Fruit fly (Drosophila melanogaster) whole organism, embryonic: ENCODE measurements around the gene CG10365.

Experiments used
- Adf1 ChIP-seq: fragments of 200-800 bp; sonication (Bioruptor generic); IDR thresholded peaks from 2 replicates; pipeline ENCODE4 v1.3.6; 2022; ENCODE audit warnings: missing biosample characterization, missing genetic modification characterization
- Aef1 ChIP-seq: fragments of 200-800 bp; sonication (Bioruptor generic); IDR thresholded peaks from 3 replicates; pipeline ENCODE4 v1.3.6; 2022; ENCODE audit warnings: missing biosample characterization, missing genetic modification characterization
- Atf-2 ChIP-seq: fragments of 200-800 bp; sonication (Bioruptor generic); optimal IDR thresholded peaks from 2 replicates; lab custom pipeline; 2016; ENCODE audit warnings: missing biosample characterization, missing genetic modification characterization
- CG10147 ChIP-seq: fragments of 200-800 bp; sonication (Bioruptor generic); optimal IDR thresholded peaks from 2 replicates; lab custom pipeline; 2019; ENCODE audit warnings: missing biosample characterization, mild to moderate bottlenecking, missing genetic modification characterization, moderate library complexity
- CG10462 ChIP-seq: fragments of 200-800 bp; sonication (Bioruptor generic); optimal IDR thresholded peaks from 2 replicates; lab custom pipeline; 2016; ENCODE audit warnings: missing biosample characterization, missing genetic modification characterization
- CG10565 ChIP-seq: fragments of 200-800 bp; sonication (Bioruptor generic); optimal IDR thresholded peaks from 3 replicates; lab custom pipeline; 2016; ENCODE audit warnings: missing biosample characterization, mild to moderate bottlenecking, missing genetic modification characterization
- CG11504 ChIP-seq: fragments of 200-800 bp; sonication (Bioruptor generic); optimal IDR thresholded peaks from 3 replicates; lab custom pipeline; 2019; ENCODE audit warnings: missing biosample characterization, mild to moderate bottlenecking, missing genetic modification characterization, moderate library complexity
- CG12071 ChIP-seq: fragments of 200-800 bp; sonication (Bioruptor generic); optimal IDR thresholded peaks from 3 replicates; lab custom pipeline; 2018; ENCODE audit warnings: missing biosample characterization, mild to moderate bottlenecking, missing genetic modification characterization
- CG12769 ChIP-seq: fragments of 200-800 bp; sonication (Bioruptor generic); optimal IDR thresholded peaks from 2 replicates; lab custom pipeline; 2019; ENCODE audit warnings: missing biosample characterization, mild to moderate bottlenecking, missing genetic modification characterization, moderate library complexity
- CG13624 ChIP-seq: fragments of 200-800 bp; sonication (Bioruptor generic); optimal IDR thresholded peaks from 2 replicates; lab custom pipeline; 2016; ENCODE audit warnings: missing biosample characterization, missing genetic modification characterization
- CG13775 ChIP-seq: fragments of 200-800 bp; sonication (Bioruptor generic); optimal IDR thresholded peaks from 3 replicates; lab custom pipeline; 2017; ENCODE audit warnings: missing biosample characterization, mild to moderate bottlenecking, missing genetic modification characterization
- CG14667 ChIP-seq: fragments of 200-800 bp; sonication (Bioruptor generic); IDR thresholded peaks from 2 replicates; pipeline ENCODE4 v1.3.6; 2022; ENCODE audit warnings: missing biosample characterization, missing genetic modification characterization
- CG14965 ChIP-seq: fragments of 200-800 bp; sonication (Bioruptor generic); optimal IDR thresholded peaks from 2 replicates; lab custom pipeline; 2016; ENCODE audit warnings: missing biosample characterization, missing genetic modification characterization, borderline replicate concordance
- CG15514 ChIP-seq: fragments of 200-800 bp; sonication (Bioruptor generic); optimal IDR thresholded peaks from 3 replicates; lab custom pipeline; 2017; ENCODE audit warnings: missing biosample characterization, missing genetic modification characterization, mild to moderate bottlenecking, moderate library complexity, missing genetic modification reagents
- CG15696 ChIP-seq: fragments of 200-800 bp; sonication (Bioruptor generic); optimal IDR thresholded peaks from 2 replicates; lab custom pipeline; 2019; ENCODE audit warnings: missing biosample characterization, mild to moderate bottlenecking, missing genetic modification characterization, moderate library complexity
- CG17359 ChIP-seq: fragments of 200-800 bp; sonication (Bioruptor generic); optimal IDR thresholded peaks from 3 replicates; lab custom pipeline; 2018; ENCODE audit warnings: missing biosample characterization, mild to moderate bottlenecking, missing genetic modification characterization, moderate library complexity
- CG2129 ChIP-seq: fragments of 200-800 bp; sonication (Bioruptor generic); IDR thresholded peaks from 2 replicates; pipeline ENCODE4 v1.3.6; 2022; ENCODE audit warnings: missing biosample characterization, missing genetic modification characterization; ENCODE audit not compliant: partially characterized antibody
- CG2712 ChIP-seq: fragments of 200-800 bp; optimal IDR thresholded peaks from 3 replicates; lab custom pipeline; 2019; ENCODE audit warnings: missing biosample characterization, mild to moderate bottlenecking, missing genetic modification characterization, moderate library complexity
- CG3847 ChIP-seq: fragments of 200-800 bp; sonication (Bioruptor generic); IDR thresholded peaks from 2 replicates; pipeline ENCODE4 v1.3.6; 2022; ENCODE audit warnings: missing biosample characterization, missing genetic modification characterization
- CG4360 ChIP-seq: fragments of 200-800 bp; sonication (Bioruptor generic); IDR thresholded peaks from 2 replicates; pipeline ENCODE4 v1.3.6; 2022; ENCODE audit warnings: missing biosample characterization, missing genetic modification characterization
- CG43689 ChIP-seq: fragments of 200-800 bp; sonication (Bioruptor generic); IDR thresholded peaks from 2 replicates; pipeline ENCODE4 v1.3.6; 2022; ENCODE audit warnings: missing biosample characterization, missing genetic modification characterization
- CG4730 ChIP-seq: fragments of 200-800 bp; sonication (Bioruptor generic); IDR thresholded peaks from 2 replicates; pipeline ENCODE4 v1.3.6; 2022; ENCODE audit warnings: missing biosample characterization, missing genetic modification characterization
- CG5180 ChIP-seq: fragments of 200-800 bp; sonication (Bioruptor generic); optimal IDR thresholded peaks from 3 replicates; lab custom pipeline; 2017; ENCODE audit warnings: missing biosample characterization, missing genetic modification characterization, mild to moderate bottlenecking, moderate library complexity, missing genetic modification reagents
- CG6683 ChIP-seq: fragments of 200-800 bp; sonication (Bioruptor generic); optimal IDR thresholded peaks from 2 replicates; lab custom pipeline; 2017; ENCODE audit warnings: missing biosample characterization, mild to moderate bottlenecking, missing genetic modification characterization, missing genetic modification reagents
- CG8388 ChIP-seq: fragments of 200-800 bp; sonication (Bioruptor generic); optimal IDR thresholded peaks from 2 replicates; lab custom pipeline; 2019; ENCODE audit warnings: missing biosample characterization, mild to moderate bottlenecking, missing genetic modification characterization, moderate library complexity
- CG8478 ChIP-seq: fragments of >200 bp; optimal IDR thresholded peaks from 2 replicates; lab custom pipeline; 2018
- CG9876 ChIP-seq: fragments of 200-800 bp; sonication (Bioruptor generic); optimal IDR thresholded peaks from 2 replicates; lab custom pipeline; 2016; ENCODE audit warnings: missing biosample characterization, missing genetic modification characterization
- CkIIα-i1 ChIP-seq: fragments of 200-800 bp; sonication (Bioruptor generic); IDR thresholded peaks from 2 replicates; pipeline ENCODE4 v1.3.6; 2022; ENCODE audit warnings: missing biosample characterization, missing genetic modification characterization
- E2f2 ChIP-seq: fragments of 200-800 bp; sonication (Bioruptor generic); IDR thresholded peaks from 2 replicates; pipeline ENCODE4 v1.3.6; 2022; ENCODE audit warnings: missing biosample characterization, missing genetic modification characterization
- Elba2 ChIP-seq: fragments of 200-800 bp; sonication (Bioruptor generic); optimal IDR thresholded peaks from 3 replicates; lab custom pipeline; 2016; ENCODE audit warnings: missing biosample characterization, missing genetic modification characterization
- HLH54F ChIP-seq: fragments of 200-800 bp; sonication (Bioruptor generic); optimal IDR thresholded peaks from 3 replicates; lab custom pipeline; 2016; ENCODE audit warnings: missing biosample characterization, missing genetic modification characterization
- MBD-R2 ChIP-seq: fragments of 200-800 bp; sonication (Bioruptor generic); IDR thresholded peaks from 2 replicates; pipeline ENCODE4 v1.3.6; 2022; ENCODE audit warnings: missing biosample characterization, missing genetic modification characterization
- NK7.1 ChIP-seq: fragments of 200-800 bp; sonication (Bioruptor generic); optimal IDR thresholded peaks from 3 replicates; lab custom pipeline; 2016; ENCODE audit warnings: missing biosample characterization, missing genetic modification characterization
- Pdp1 ChIP-seq, 2 experiments: fragments of 200-800 bp; sonication (Bioruptor generic); optimal IDR thresholded peaks; 3 replicates each; lab custom pipeline; 2016; ENCODE audit warnings: missing biosample characterization in 2 of 2, missing genetic modification characterization in 2 of 2, mild to moderate bottlenecking in 1 of 2, moderate library complexity in 1 of 2
- Xbp1 ChIP-seq: fragments of 200-800 bp; sonication (Bioruptor generic); optimal IDR thresholded peaks from 3 replicates; lab custom pipeline; 2016; ENCODE audit warnings: missing biosample characterization, mild to moderate bottlenecking, missing genetic modification characterization
- ab ChIP-seq: fragments of 200-800 bp; sonication (Bioruptor generic); optimal IDR thresholded peaks from 2 replicates; lab custom pipeline; 2016; ENCODE audit warnings: missing biosample characterization, missing genetic modification characterization
- az2 ChIP-seq: fragments of 200-800 bp; sonication (Bioruptor generic); optimal IDR thresholded peaks from 3 replicates; lab custom pipeline; 2016; ENCODE audit warnings: missing biosample characterization, missing genetic modification characterization
- bbx ChIP-seq: fragments of 200-800 bp; sonication (Bioruptor generic); IDR thresholded peaks from 2 replicates; pipeline ENCODE4 v1.3.6; 2022; ENCODE audit warnings: missing biosample characterization, missing genetic modification characterization; ENCODE audit not compliant: partially characterized antibody
- cad ChIP-seq: fragments of >200 bp; optimal IDR thresholded peaks from 2 replicates; lab custom pipeline; 2017; ENCODE audit warnings: missing biosample characterization, missing genetic modification characterization
- cg ChIP-seq: fragments of 200-800 bp; sonication (Bioruptor generic); optimal IDR thresholded peaks from 3 replicates; lab custom pipeline; 2019; ENCODE audit warnings: missing biosample characterization, mild to moderate bottlenecking, missing genetic modification characterization, moderate library complexity
- en ChIP-seq: fragments of 200-800 bp; sonication (Bioruptor generic); optimal IDR thresholded peaks from 2 replicates; lab custom pipeline; 2016; ENCODE audit warnings: missing biosample characterization, missing genetic modification characterization
- exex ChIP-seq: fragments of 200-800 bp; sonication (Bioruptor generic); optimal IDR thresholded peaks from 4 replicates; lab custom pipeline; 2018; ENCODE audit warnings: missing biosample characterization, mild to moderate bottlenecking, missing genetic modification characterization, moderate library complexity
- fd96Cb ChIP-seq: fragments of 200-800 bp; sonication (Bioruptor generic); optimal IDR thresholded peaks from 2 replicates; lab custom pipeline; 2018; ENCODE audit warnings: missing biosample characterization, mild to moderate bottlenecking, missing genetic modification characterization, moderate library complexity
- gcm2 ChIP-seq: fragments of 200-800 bp; sonication (Bioruptor generic); optimal IDR thresholded peaks from 2 replicates; lab custom pipeline; 2016; ENCODE audit warnings: missing biosample characterization, missing genetic modification characterization
- gt ChIP-seq: fragments of 200-800 bp; sonication (Bioruptor generic); IDR thresholded peaks from 2 replicates; pipeline ENCODE4 v1.3.6; 2022; ENCODE audit warnings: missing biosample characterization, missing genetic modification characterization
- her ChIP-seq: fragments of 200-800 bp; sonication (Bioruptor generic); optimal IDR thresholded peaks from 2 replicates; lab custom pipeline; 2016; ENCODE audit warnings: missing biosample characterization, missing genetic modification characterization
- knrl ChIP-seq: fragments of 200-800 bp; sonication (Bioruptor generic); IDR thresholded peaks from 3 replicates; pipeline ENCODE4 v1.3.6; 2022; ENCODE audit warnings: missing biosample characterization, missing genetic modification characterization; ENCODE audit not compliant: partially characterized antibody
- mld ChIP-seq: fragments of 200-800 bp; sonication (Bioruptor generic); IDR thresholded peaks from 3 replicates; pipeline ENCODE4 v1.3.6; 2022; ENCODE audit warnings: missing biosample characterization, missing genetic modification characterization; ENCODE audit not compliant: partially characterized antibody
- rib ChIP-seq: fragments of 200-800 bp; sonication (Bioruptor generic); IDR thresholded peaks from 2 replicates; pipeline ENCODE4 v1.3.6; 2022; ENCODE audit warnings: missing biosample characterization, missing genetic modification characterization
- shn ChIP-seq: fragments of 200-800 bp; sonication (Bioruptor generic); optimal IDR thresholded peaks from 3 replicates; lab custom pipeline; 2016; ENCODE audit warnings: missing biosample characterization, missing genetic modification characterization
- sima ChIP-seq: fragments of 200-800 bp; sonication (Bioruptor generic); optimal IDR thresholded peaks from 2 replicates; lab custom pipeline; 2016; ENCODE audit warnings: missing biosample characterization, missing genetic modification characterization

CG10365 gene

dm6 chr3R:23726740-23727139 is 3.6 kb downstream of the CG10365 start (continued):
- TF ChIP-seq CG17359 (tag; lab: Kevin White, UChicago) (peak; percentile 85), NK7.1 (peak; percentile 42), CG13624 (GFP tag; lab: Kevin White, UChicago) (peak; percentile 78), CG4730 (peak; percentile 72), E2f2 (GFP tag; lab: Robert Waterston, UW) (peak; percentile 56; the same call in 1 of the 2 replicates), CG2129 (GFP tag; lab: Robert Waterston, UW) (no peak), CG43689 (peak; percentile 40; the same call in 1 of the 2 replicates), sima (peak; percentile 22), CG8388 (GFP tag; lab: Kevin White, UChicago) (peak; percentile 31), CG9876 (peak; percentile 1), Aef1 (GFP tag; lab: Robert Waterston, UW) (peak; percentile 80), gcm2 (peak; percentile 54), Pdp1 (GFP tag; optimal IDR thresholded peaks at IDR 0.05; lab: Kevin White, UChicago) (peak; percentile 67 to 74), CG11504 (peak; percentile 83), bbx (GFP tag; lab: Robert Waterston, UW) (no peak), CG4360 (peak; percentile 14; the same call in 1 of the 2 replicates), CG10462 (GFP tag; lab: Kevin White, UChicago) (peak; percentile 49), cad (no peak), Adf1 (peak; percentile 68), Atf-2 (GFP tag; lab: Kevin White, UChicago) (peak; percentile 29), rib (GFP tag; lab: Robert Waterston, UW) (peak; percentile 85; the same call in 1 of the 2 replicates), fd96Cb (tag; lab: Kevin White, UChicago) (peak; percentile 49), CG13775 (GFP tag; lab: Kevin White, UChicago) (peak; percentile 81), CG3847 (GFP tag; lab: Robert Waterston, UW) (peak; percentile 76), CG14965 (GFP tag; lab: Kevin White, UChicago) (no peak), CG6683 (GFP tag; lab: Kevin White, UChicago) (peak; percentile 62), knrl (GFP tag; lab: Robert Waterston, UW) (no peak), CkIIα-i1 (GFP tag; lab: Robert Waterston, UW) (no peak), gt (GFP tag; lab: Robert Waterston, UW) (no peak), CG8478 (lab: Kevin White, UChicago) (no peak), Xbp1 (GFP tag; lab: Kevin White, UChicago) (peak; percentile 71), exex (peak; percentile 54), az2 (GFP tag; lab: Kevin White, UChicago) (peak; percentile 59), ab (no peak), MBD-R2 (GFP tag; lab: Robert Waterston, UW) (peak; percentile 58; the same call in 1 of the 2 replicates), CG15696 (tag; lab: Kevin White, UChicago) (peak; percentile 28), CG12071 (GFP tag; lab: Kevin White, UChicago) (peak; percentile 60), her (peak; percentile 56), Elba2 (GFP tag; lab: Kevin White, UChicago) (no peak), en (GFP tag; lab: Kevin White, UChicago) (peak; percentile 42), CG2712 (tag; lab: Kevin White, UChicago) (peak; percentile 77), mld (no peak), CG12769 (tag; lab: Kevin White, UChicago) (peak; percentile 82), CG10147 (GFP tag; lab: Kevin White, UChicago) (peak; percentile 86), CG14667 (GFP tag; lab: Robert Waterston, UW) (peak; percentile 55; the same call in 1 of the 2 replicates), CG15514 (GFP tag; lab: Kevin White, UChicago) (peak; percentile 81), CG5180 (GFP tag; lab: Kevin White, UChicago) (no peak), shn (peak; percentile 32), CG10565 (GFP tag; lab: Kevin White, UChicago) (no peak), HLH54F (peak; percentile 73), cg (GFP tag; lab: Kevin White, UChicago) (no peak)
